Worm (Caenorhabditis elegans) whole organism, mixed stage, embryonic: ENCODE results near the gene idpa-2.

ENCODE experiments used
- M03D4.4 ChIP-seq: sonication (generic microtip); optimal IDR thresholded peaks from 2 replicates; lab custom pipeline; 2017; ENCODE audit warnings: mild to moderate bottlenecking, missing genetic modification characterization, missing compliant biosample characterization
- bed-3 ChIP-seq: fragments of 200-800 bp; sonication (Bioruptor generic); optimal IDR thresholded peaks from 3 replicates; lab custom pipeline; 2018; ENCODE audit warnings: mild to moderate bottlenecking, missing genetic modification characterization, moderate library complexity, missing compliant biosample characterization
- blmp-1 ChIP-seq: fragments of 150-350 bp; optimal IDR thresholded peaks from 2 replicates; lab custom pipeline; 2014; ENCODE audit warnings: missing biosample characterization, missing genetic modification characterization
- ceh-39 ChIP-seq: fragments of 150-350 bp; optimal IDR thresholded peaks from 2 replicates; lab custom pipeline; 2014; ENCODE audit warnings: missing biosample characterization, missing genetic modification characterization
- ceh-43 ChIP-seq: fragments of 200-800 bp; sonication (Bioruptor generic); optimal IDR thresholded peaks from 2 replicates; lab custom pipeline; 2018; ENCODE audit warnings: mild to moderate bottlenecking, missing genetic modification characterization, moderate library complexity, missing compliant biosample characterization
- ceh-83 ChIP-seq: fragments of 200-800 bp; sonication (Bioruptor generic); optimal IDR thresholded peaks from 2 replicates; lab custom pipeline; 2018; ENCODE audit warnings: mild to moderate bottlenecking, missing genetic modification characterization, missing compliant biosample characterization
- ces-1 ChIP-seq: fragments of 150-350 bp; optimal IDR thresholded peaks from 2 replicates; lab custom pipeline; 2014; ENCODE audit warnings: missing biosample characterization, missing genetic modification reagents, missing genetic modification characterization
- cnd-1 ChIP-seq: fragments of 200-800 bp; sonication (Bioruptor generic); optimal IDR thresholded peaks from 2 replicates; lab custom pipeline; 2018; ENCODE audit warnings: mild to moderate bottlenecking, missing genetic modification characterization, missing compliant biosample characterization
- drap-1 ChIP-seq: fragments of 200-800 bp; sonication (Bioruptor generic); optimal IDR thresholded peaks from 3 replicates; lab custom pipeline; 2018; ENCODE audit warnings: mild to moderate bottlenecking, missing genetic modification characterization, missing compliant biosample characterization
- elt-1 ChIP-seq: sonication (generic microtip); optimal IDR thresholded peaks from 2 replicates; lab custom pipeline; 2017; ENCODE audit warnings: missing genetic modification characterization, mild to moderate bottlenecking, missing compliant biosample characterization, antibody characterized with exemption, moderate library complexity, borderline replicate concordance; ENCODE audit not compliant: insufficient read depth
- hlh-1 ChIP-seq: fragments of 150-350 bp; optimal IDR thresholded peaks from 2 replicates; lab custom pipeline; 2014; ENCODE audit warnings: missing biosample characterization, missing genetic modification reagents, missing genetic modification characterization
- lin-13 ChIP-seq: fragments of 150-350 bp; optimal IDR thresholded peaks from 2 replicates; lab custom pipeline; 2014; ENCODE audit warnings: missing biosample characterization, missing genetic modification characterization
- lin-32 ChIP-seq: fragments of 200-800 bp; sonication (Bioruptor generic); optimal IDR thresholded peaks from 2 replicates; lab custom pipeline; 2018; ENCODE audit warnings: mild to moderate bottlenecking, missing genetic modification characterization, missing compliant biosample characterization
- lsy-2 ChIP-seq: fragments of 150-350 bp; optimal IDR thresholded peaks from 2 replicates; lab custom pipeline; 2014; ENCODE audit warnings: missing biosample characterization, missing genetic modification characterization
- mep-1 ChIP-seq: fragments of 150-350 bp; optimal IDR thresholded peaks from 2 replicates; lab custom pipeline; 2017; ENCODE audit warnings: missing biosample characterization, missing genetic modification reagents, missing genetic modification characterization, inconsistent platforms
- mls-2 ChIP-seq: sonication (generic microtip); optimal IDR thresholded peaks from 2 replicates; lab custom pipeline; 2016; ENCODE audit warnings: mild to moderate bottlenecking, missing genetic modification characterization, moderate library complexity, missing compliant biosample characterization
- nhr-12 ChIP-seq: fragments of 150-350 bp; optimal IDR thresholded peaks from 2 replicates; lab custom pipeline; 2014; ENCODE audit warnings: missing biosample characterization, missing genetic modification characterization
- nhr-2 ChIP-seq: fragments of 150-350 bp; optimal IDR thresholded peaks from 2 replicates; lab custom pipeline; 2014; ENCODE audit warnings: missing biosample characterization, missing genetic modification characterization
- nhr-237 ChIP-seq: fragments of 150-350 bp; optimal IDR thresholded peaks from 2 replicates; lab custom pipeline; 2014; ENCODE audit warnings: missing biosample characterization, missing genetic modification characterization
- nhr-28 ChIP-seq: fragments of 150-350 bp; optimal IDR thresholded peaks from 2 replicates; lab custom pipeline; 2014; ENCODE audit warnings: missing biosample characterization, missing genetic modification characterization
- nhr-76 ChIP-seq: sonication (generic microtip); optimal IDR thresholded peaks from 2 replicates; lab custom pipeline; 2017; ENCODE audit warnings: missing biosample characterization, missing genetic modification characterization
- sem-2 ChIP-seq: fragments of 200-800 bp; sonication (Bioruptor generic); optimal IDR thresholded peaks from 2 replicates; lab custom pipeline; 2018; ENCODE audit warnings: mild to moderate bottlenecking, missing genetic modification characterization, missing compliant biosample characterization
- snpc-4 ChIP-seq: fragments of 150-350 bp; optimal IDR thresholded peaks from 2 replicates; lab custom pipeline; 2014; ENCODE audit warnings: missing biosample characterization, missing genetic modification characterization
- sptf-1 ChIP-seq: sonication (generic microtip); optimal IDR thresholded peaks from 2 replicates; lab custom pipeline; 2017; ENCODE audit warnings: mild to moderate bottlenecking, missing genetic modification characterization, moderate library complexity, missing compliant biosample characterization
- tbx-8 ChIP-seq: fragments of 200-800 bp; sonication (Bioruptor generic); optimal IDR thresholded peaks from 2 replicates; lab custom pipeline; 2018; ENCODE audit warnings: mild to moderate bottlenecking, missing genetic modification characterization, moderate library complexity, missing compliant biosample characterization
- unc-120 ChIP-seq: sonication (generic microtip); optimal IDR thresholded peaks from 2 replicates; lab custom pipeline; 2017; ENCODE audit warnings: missing genetic modification characterization, missing compliant biosample characterization; ENCODE audit not compliant: poor library complexity, severe bottlenecking
- unc-39 ChIP-seq: fragments of 150-350 bp; optimal IDR thresholded peaks from 2 replicates; lab custom pipeline; 2014; ENCODE audit warnings: missing biosample characterization, missing genetic modification characterization
- unc-62 ChIP-seq: fragments of 150-350 bp; optimal IDR thresholded peaks from 2 replicates; lab custom pipeline; 2014; ENCODE audit warnings: missing biosample characterization, missing genetic modification reagents, missing genetic modification characterization
- ztf-11 ChIP-seq: fragments of 150-350 bp; optimal IDR thresholded peaks from 2 replicates; lab custom pipeline; 2014; ENCODE audit warnings: missing biosample characterization, missing genetic modification characterization

The idpa-2 gene

ce11 chrII:8784235-8784928 lies 8.2 kb downstream of the idpa-2 start:
- peak; percentile 2 for TF ChIP-seq unc-62 (GFP tag; lab: Kevin White, UChicago)
- TF ChIP-seq ces-1, result peak; percentile 9
- no peak for TF ChIP-seq tbx-8 (GFP tag; lab: Kevin White, UChicago)
- no peak for TF ChIP-seq sem-2
- peak; percentile 60 for TF ChIP-seq unc-120 (tag; lab: Kevin White, UChicago)

- peak; percentile 64 for TF ChIP-seq unc-120 (tag; lab: Kevin White, UChicago)
- TF ChIP-seq mep-1 (tag; lab: Kevin White, UChicago), result no peak
- no peak for TF ChIP-seq blmp-1 (tag; lab: Kevin White, UChicago)
- TF ChIP-seq elt-1, result no peak
- no peak for TF ChIP-seq drap-1 (GFP tag; lab: Kevin White, UChicago)
- TF ChIP-seq unc-39 (tag; lab: Kevin White, UChicago), result no peak
- peak; percentile 71 for TF ChIP-seq hlh-1 (tag; lab: Kevin White, UChicago)
- no peak for TF ChIP-seq nhr-12 (tag; lab: Kevin White, UChicago)
- TF ChIP-seq sem-2, result no peak
- TF ChIP-seq ces-1, result no peak
- TF ChIP-seq nhr-28 (tag; lab: Kevin White, UChicago), result no peak
- peak; percentile 96 for TF ChIP-seq unc-62 (GFP tag; lab: Kevin White, UChicago)
- TF ChIP-seq lin-13 (tag; lab: Kevin White, UChicago), result no peak
Measured at ce11 chrII:8783451-8783967, 9.0 kb downstream of the idpa-2 start, which contains the start of gene sgn-1. sgn-1 (minus strand) TSS chrII:8783670.

ce11 chrII:8776504-8776903 lies 16.0 kb downstream of the idpa-2 start:
- TF ChIP-seq nhr-12 (tag; lab: Kevin White, UChicago), result no peak
- no peak for TF ChIP-seq mls-2 (tag; lab: Kevin White, UChicago)
- no peak for TF ChIP-seq ceh-83
- TF ChIP-seq ceh-43, result no peak
- TF ChIP-seq blmp-1 (tag; lab: Kevin White, UChicago), result no peak
- TF ChIP-seq nhr-76 (tag; lab: Kevin White, UChicago), result no peak
- TF ChIP-seq cnd-1, result no peak

ce11 chrII:8770675-8771074 lies 21.9 kb downstream of the idpa-2 start, which contains the start of gene let-19:
let-19 (plus strand) TSS chrII:8770975.
- no peak for TF ChIP-seq unc-39 (tag; lab: Kevin White, UChicago)
- TF ChIP-seq nhr-237, result no peak
- no peak for TF ChIP-seq M03D4.4 (tag; lab: Kevin White, UChicago)
- TF ChIP-seq lin-13 (tag; lab: Kevin White, UChicago), result no peak
- no peak for TF ChIP-seq nhr-76 (tag; lab: Kevin White, UChicago)
- no peak for TF ChIP-seq bed-3
- no peak for TF ChIP-seq mls-2 (tag; lab: Kevin White, UChicago)
- TF ChIP-seq sem-2, result no peak
- no peak for TF ChIP-seq unc-120 (tag; lab: Kevin White, UChicago)
- TF ChIP-seq elt-1, result no peak
- TF ChIP-seq sptf-1, result no peak
- no peak for TF ChIP-seq nhr-28 (tag; lab: Kevin White, UChicago)
- no peak for TF ChIP-seq blmp-1 (tag; lab: Kevin White, UChicago)
- no peak for TF ChIP-seq drap-1 (GFP tag; lab: Kevin White, UChicago)
- TF ChIP-seq ceh-39, result no peak
- TF ChIP-seq ztf-11 (tag; lab: Kevin White, UChicago), result no peak
- no peak for TF ChIP-seq nhr-2 (tag; lab: Kevin White, UChicago)
- no peak for TF ChIP-seq nhr-12 (tag; lab: Kevin White, UChicago)
- TF ChIP-seq cnd-1, result no peak
- TF ChIP-seq lin-32 (GFP tag; lab: Kevin White, UChicago), result no peak

ce11 chrII:8769375-8769774 lies 23.2 kb downstream of the idpa-2 start:
- no peak for TF ChIP-seq bed-3
- TF ChIP-seq elt-1, result no peak
- TF ChIP-seq ces-1, result peak; percentile 2
- TF ChIP-seq M03D4.4 (tag; lab: Kevin White, UChicago), result no peak
- TF ChIP-seq lsy-2, result peak; percentile 1
- no peak for TF ChIP-seq tbx-8 (GFP tag; lab: Kevin White, UChicago)
- no peak for TF ChIP-seq lin-13 (tag; lab: Kevin White, UChicago)
- TF ChIP-seq cnd-1, result no peak
- TF ChIP-seq nhr-76 (tag; lab: Kevin White, UChicago), result no peak
- TF ChIP-seq snpc-4 (tag; lab: Kevin White, UChicago), result no peak
- TF ChIP-seq sptf-1, result no peak
- TF ChIP-seq ceh-39, result no peak
- TF ChIP-seq lin-32 (GFP tag; lab: Kevin White, UChicago), result no peak
- peak; percentile 84 for TF ChIP-seq unc-120 (tag; lab: Kevin White, UChicago)
- TF ChIP-seq hlh-1 (tag; lab: Kevin White, UChicago), result peak; percentile 15
- no peak for TF ChIP-seq mls-2 (tag; lab: Kevin White, UChicago)
